Worm (Caenorhabditis elegans): ENCODE results near the gene F35G12.12.

- TF ChIP-seq nhr-28 (tag; optimal IDR thresholded peaks at IDR 0.05) (no peak), efl-1 (optimal IDR thresholded peaks at IDR 0.05) (no peak), efl-1 (GFP tag; optimal IDR thresholded peaks at IDR 0.05 in 1 of 2) (no peak), blmp-1 (tag; optimal IDR thresholded peaks at IDR 0.05) (peak; percentile 13), ztf-4 (tag; optimal IDR thresholded peaks at IDR 0.05) (no peak), nhr-76 (tag; optimal IDR thresholded peaks at IDR 0.05) (no peak), ets-5 (GFP tag; IDR thresholded peaks at IDR 0.05) (no peak), unc-98 (GFP tag; IDR thresholded peaks at IDR 0.05) (no peak), egl-27 (tag; optimal IDR thresholded peaks at IDR 0.05) (no peak), ztf-11 (tag; optimal IDR thresholded peaks at IDR 0.05) (no peak)
Observed at ce11 chrIII:4552872-4553271, 28.7 kb upstream of the F35G12.12 start.
